Fruit fly (Drosophila melanogaster): Measurements from ENCODE around the gene Cpr100A.

The Cpr100A gene

dm6 chr3R:30870317-30870878 lies 3.1 kb downstream of the Cpr100A start:
- TF ChIP-seq pan (optimal IDR thresholded peaks at IDR 0.05) (no peak), EcR (GFP tag; optimal IDR thresholded peaks at IDR 0.05) (no peak), usp (GFP tag; optimal IDR thresholded peaks at IDR 0.05) (no peak), psq (optimal IDR thresholded peaks at IDR 0.05) (no peak), CG8478 (optimal IDR thresholded peaks at IDR 0.05) (no peak), Dll (optimal IDR thresholded peaks at IDR 0.05) (no peak)

dm6 chr3R:30872301-30873044 lies 5.2 kb downstream of the Cpr100A start, which contains the start of gene CG15545:
Gene CG15545 (minus strand): TSS chr3R:30872351.
- no peak for TF ChIP-seq pan (optimal IDR thresholded peaks at IDR 0.05)
- TF ChIP-seq psq (optimal IDR thresholded peaks at IDR 0.05) = no peak
- TF ChIP-seq Dll (optimal IDR thresholded peaks at IDR 0.05) = no peak
- no peak for TF ChIP-seq CG8478 (optimal IDR thresholded peaks at IDR 0.05)
- TF ChIP-seq EcR (GFP tag; optimal IDR thresholded peaks at IDR 0.05) = no peak
- TF ChIP-seq usp (GFP tag; optimal IDR thresholded peaks at IDR 0.05) = no peak

dm6 chr3R:30874679-30875078 lies 7.4 kb downstream of the Cpr100A start:
- TF ChIP-seq CG8478 (optimal IDR thresholded peaks at IDR 0.05) (no peak), pan (optimal IDR thresholded peaks at IDR 0.05) (no peak), psq (optimal IDR thresholded peaks at IDR 0.05) (no peak), Dll (optimal IDR thresholded peaks at IDR 0.05) (no peak), EcR (GFP tag; optimal IDR thresholded peaks at IDR 0.05) (no peak), usp (GFP tag; optimal IDR thresholded peaks at IDR 0.05) (no peak)

- TF ChIP-seq Dll (optimal IDR thresholded peaks at IDR 0.05) (no peak), usp (GFP tag; optimal IDR thresholded peaks at IDR 0.05) (no peak), EcR (GFP tag; optimal IDR thresholded peaks at IDR 0.05) (no peak), CG8478 (optimal IDR thresholded peaks at IDR 0.05) (no peak), pan (optimal IDR thresholded peaks at IDR 0.05) (no peak), psq (optimal IDR thresholded peaks at IDR 0.05) (no peak)
Observed at dm6 chr3R:30876136-30876683, 8.9 kb downstream of the Cpr100A start, which contains the start of gene CG15546. Gene CG15546 (minus strand): TSS chr3R:30876186.

dm6 chr3R:30878105-30878504 lies 10.8 kb downstream of the Cpr100A start:
- no peak for TF ChIP-seq pan (optimal IDR thresholded peaks at IDR 0.05)
- no peak for TF ChIP-seq EcR (GFP tag; optimal IDR thresholded peaks at IDR 0.05)

- TF ChIP-seq usp (GFP tag; optimal IDR thresholded peaks at IDR 0.05) (no peak), EcR (GFP tag; optimal IDR thresholded peaks at IDR 0.05) (no peak), pan (optimal IDR thresholded peaks at IDR 0.05) (no peak), Dll (optimal IDR thresholded peaks at IDR 0.05) (no peak), psq (optimal IDR thresholded peaks at IDR 0.05) (no peak)
Observed at dm6 chr3R:30880024-30880423, 12.7 kb downstream of the Cpr100A start.

- TF ChIP-seq usp (GFP tag; optimal IDR thresholded peaks at IDR 0.05) (no peak), psq (optimal IDR thresholded peaks at IDR 0.05) (no peak), Dll (optimal IDR thresholded peaks at IDR 0.05) (no peak), CG8478 (optimal IDR thresholded peaks at IDR 0.05) (no peak), EcR (GFP tag; optimal IDR thresholded peaks at IDR 0.05) (no peak), pan (optimal IDR thresholded peaks at IDR 0.05) (no peak)
Observed at dm6 chr3R:30880894-30881293, 13.6 kb downstream of the Cpr100A start, which contains the start of gene CG12071. Gene CG12071 (minus strand): TSS chr3R:30881027.

dm6 chr3R:30883403-30883802 lies 16.1 kb downstream of the Cpr100A start, which contains the start of gene CG15547:
Gene CG15547 (minus strand): TSS chr3R:30883503.
- no peak for TF ChIP-seq EcR (GFP tag; optimal IDR thresholded peaks at IDR 0.05)
- no peak for TF ChIP-seq Dll (optimal IDR thresholded peaks at IDR 0.05)
- TF ChIP-seq psq (optimal IDR thresholded peaks at IDR 0.05) = no peak
- no peak for TF ChIP-seq pan (optimal IDR thresholded peaks at IDR 0.05)

- TF ChIP-seq usp (GFP tag; optimal IDR thresholded peaks at IDR 0.05) (no peak), pan (optimal IDR thresholded peaks at IDR 0.05) (no peak), Dll (optimal IDR thresholded peaks at IDR 0.05) (no peak), CG8478 (optimal IDR thresholded peaks at IDR 0.05) (no peak), psq (optimal IDR thresholded peaks at IDR 0.05) (no peak), EcR (GFP tag; optimal IDR thresholded peaks at IDR 0.05) (no peak)
Observed at dm6 chr3R:30886850-30887249, 19.5 kb downstream of the Cpr100A start.

dm6 chr3R:30887302-30887701 lies 20.0 kb downstream of the Cpr100A start:
- no peak for TF ChIP-seq pan (optimal IDR thresholded peaks at IDR 0.05)
- TF ChIP-seq Dll (optimal IDR thresholded peaks at IDR 0.05) = no peak
- no peak for TF ChIP-seq usp (GFP tag; optimal IDR thresholded peaks at IDR 0.05)
- TF ChIP-seq EcR (GFP tag; optimal IDR thresholded peaks at IDR 0.05) = no peak
- TF ChIP-seq CG8478 (optimal IDR thresholded peaks at IDR 0.05) = no peak
- no peak for TF ChIP-seq psq (optimal IDR thresholded peaks at IDR 0.05)

dm6 chr3R:30887711-30888549 lies 20.6 kb downstream of the Cpr100A start:
- TF ChIP-seq EcR (GFP tag; optimal IDR thresholded peaks at IDR 0.05) (no peak), CG8478 (optimal IDR thresholded peaks at IDR 0.05) (no peak), pan (optimal IDR thresholded peaks at IDR 0.05) (no peak), psq (optimal IDR thresholded peaks at IDR 0.05) (peak; percentile 25)

Data from whole organism.